Worm (Caenorhabditis elegans): ENCODE measurements around the gene C05D10.4.

Gene C05D10.4

ce11 chrIII:6149467-6150072, 46.9 kb upstream of the C05D10.4 start, which contains the start of the genes wht-7 and Y42G9A.1 (continued):
- TF ChIP-seq pbrm-1 (GFP tag; IDR thresholded peaks at IDR 0.05) (no peak), ceh-79 (tag; optimal IDR thresholded peaks at IDR 0.05) (no peak), unc-62 (GFP tag; optimal IDR thresholded peaks at IDR 0.05) (no peak), mxl-1 (tag; optimal IDR thresholded peaks at IDR 0.05) (no peak), ceh-100 (GFP tag; IDR thresholded peaks at IDR 0.05) (no peak), egrh-3 (GFP tag; IDR thresholded peaks at IDR 0.05) (no peak), F39B2.1 (GFP tag; IDR thresholded peaks at IDR 0.05) (no peak), athp-1 (tag; optimal IDR thresholded peaks at IDR 0.05) (no peak), lsy-27 (tag; optimal IDR thresholded peaks at IDR 0.05; ENCODE audit: borderline replicate concordance, insufficient read depth) (no peak), sptf-2 (GFP tag; optimal IDR thresholded peaks at IDR 0.05) (no peak), ztf-6 (GFP tag; IDR thresholded peaks at IDR 0.05) (no peak), nhr-90 (tag; optimal IDR thresholded peaks at IDR 0.05) (no peak), ceh-40 (GFP tag; IDR thresholded peaks at IDR 0.05) (no peak), sdz-38 (tag; optimal IDR thresholded peaks at IDR 0.05) (no peak), ZK185.1 (tag; optimal IDR thresholded peaks at IDR 0.05; ENCODE audit: poor library complexity, severe bottlenecking) (no peak), K11D2.4 (GFP tag; IDR thresholded peaks at IDR 0.05) (no peak), F49E8.2 (tag; optimal IDR thresholded peaks at IDR 0.05; ENCODE audit: insufficient read depth) (no peak), lag-1 (GFP tag; IDR thresholded peaks at IDR 0.05) (no peak), rpc-1 (optimal IDR thresholded peaks at IDR 0.05) (no peak), rpc-1 (tag; optimal IDR thresholded peaks at IDR 0.05) (no peak), Y67H2A.10 (GFP tag; conservative IDR thresholded peaks at IDR 0.05) (no peak), attf-6 (GFP tag; IDR thresholded peaks at IDR 0.05) (no peak), hlh-26 (GFP tag; conservative IDR thresholded peaks at IDR 0.05) (no peak), Y53G8AR.9 (GFP tag; conservative IDR thresholded peaks at IDR 0.05) (no peak), mcd-1 (GFP tag; IDR thresholded peaks at IDR 0.05) (no peak), D2030.7 (GFP tag; IDR thresholded peaks at IDR 0.05) (peak; percentile 27; the same call in 1 of the 2 replicates), snpc-1.1 (tag; optimal IDR thresholded peaks at IDR 0.05; ENCODE audit: insufficient read depth) (no peak), tlf-1 (GFP tag; optimal IDR thresholded peaks at IDR 0.05) (no peak), madf-10 (tag; optimal IDR thresholded peaks at IDR 0.05) (no peak), dpl-1 (GFP tag; optimal IDR thresholded peaks at IDR 0.05) (peak; percentile 28), F52B5.7 (tag; optimal IDR thresholded peaks at IDR 0.05) (no peak), fkh-3 (tag; optimal IDR thresholded peaks at IDR 0.05) (no peak), nhr-179 (tag; optimal IDR thresholded peaks at IDR 0.05) (no peak), ztf-25 (GFP tag; IDR thresholded peaks at IDR 0.05) (no peak), ztf-26 (tag; optimal IDR thresholded peaks at IDR 0.05) (no peak), Y79H2A.3 (GFP tag; conservative IDR thresholded peaks at IDR 0.05) (no peak), lin-40 (tag; optimal IDR thresholded peaks at IDR 0.05) (no peak), ceh-58 (GFP tag; IDR thresholded peaks at IDR 0.05) (no peak), attf-3 (GFP tag; conservative IDR thresholded peaks at IDR 0.05) (peak; percentile 41; the same call in 1 of the 2 replicates), B0261.1 (tag; optimal IDR thresholded peaks at IDR 0.05) (no peak), cebp-1 (GFP tag; IDR thresholded peaks at IDR 0.05) (no peak), cebp-1 (tag; optimal IDR thresholded peaks at IDR 0.05) (no peak), ceh-27 (GFP tag; optimal IDR thresholded peaks at IDR 0.05) (no peak), attf-5 (GFP tag; optimal IDR thresholded peaks at IDR 0.05) (no peak), madf-3 (GFP tag; IDR thresholded peaks at IDR 0.05) (no peak), cebp-2 (GFP tag; IDR thresholded peaks at IDR 0.05) (no peak), pha-4 (tag; optimal IDR thresholded peaks at IDR 0.05) (no peak), efl-1 (GFP tag; optimal IDR thresholded peaks at IDR 0.05) (peak; percentile 85), zfh-2 (GFP tag; conservative IDR thresholded peaks at IDR 0.05) (no peak), C06A6.2 (GFP tag; conservative IDR thresholded peaks at IDR 0.05) (no peak)
